Worm (Caenorhabditis elegans): Measurements from ENCODE around the gene Y54G9A.5.

Y54G9A.5 gene

DNA sequence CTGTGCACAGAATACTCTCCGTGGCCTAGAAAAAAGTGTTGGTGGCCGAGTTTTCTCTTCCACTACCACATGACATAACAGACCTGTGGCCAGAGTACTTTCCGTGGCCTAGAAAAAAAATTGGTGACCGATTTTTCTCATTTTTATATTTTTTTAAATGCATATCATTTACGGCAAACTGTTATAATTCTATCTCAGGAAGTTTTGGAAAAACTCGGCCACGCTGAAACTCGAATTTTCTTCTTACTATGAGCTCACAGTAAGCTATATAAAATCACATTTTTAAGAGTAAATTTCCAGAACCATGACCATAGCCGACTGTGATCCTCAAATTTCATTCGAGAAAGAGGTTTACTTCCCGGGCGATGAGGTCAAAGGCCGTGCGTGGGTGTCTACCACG lies 29.2 kb downstream of the Y54G9A.5 start, which contains the start of gene arrd-14:
Gene arrd-14, plus strand, starts transcription at position 301 of the 400 bp plus-strand sequence.
- TF ChIP-seq dmd-4 (tag; optimal IDR thresholded peaks at IDR 0.05) = no peak
- no peak for TF ChIP-seq nhr-129 (tag; optimal IDR thresholded peaks at IDR 0.05)
- no peak for TF ChIP-seq sem-4 (tag; optimal IDR thresholded peaks at IDR 0.05)
- TF ChIP-seq nhr-25 (tag; optimal IDR thresholded peaks at IDR 0.05) = no peak

ce11 chrII:13756232-13756631 lies 33.4 kb downstream of the Y54G9A.5 start:
- TF ChIP-seq nhr-6 (tag; optimal IDR thresholded peaks at IDR 0.05) = no peak
- no peak for TF ChIP-seq ztf-4 (tag; optimal IDR thresholded peaks at IDR 0.05)
- no peak for TF ChIP-seq ceh-82 (tag; optimal IDR thresholded peaks at IDR 0.05)
- TF ChIP-seq nhr-25 (tag; optimal IDR thresholded peaks at IDR 0.05) = peak; percentile 20
- peak; percentile 35 for TF ChIP-seq zag-1 (tag; optimal IDR thresholded peaks at IDR 0.05)
- no peak for TF ChIP-seq aly-2 (tag; optimal IDR thresholded peaks at IDR 0.05)
- TF ChIP-seq nhr-129 (tag; optimal IDR thresholded peaks at IDR 0.05) = no peak
- no peak for TF ChIP-seq snpc-4 (tag; optimal IDR thresholded peaks at IDR 0.05)
- no peak for TF ChIP-seq lin-11 (tag; optimal IDR thresholded peaks at IDR 0.05)
- TF ChIP-seq lin-39 (tag; optimal IDR thresholded peaks at IDR 0.05) = no peak
- no peak for TF ChIP-seq nhr-12 (tag; optimal IDR thresholded peaks at IDR 0.05)
- TF ChIP-seq nhr-23 (tag; optimal IDR thresholded peaks at IDR 0.05) = no peak
- TF ChIP-seq ztf-11 (tag; optimal IDR thresholded peaks at IDR 0.05) = no peak
- TF ChIP-seq ZK546.5 (tag; optimal IDR thresholded peaks at IDR 0.05) = no peak
- TF ChIP-seq elt-3 (tag; optimal IDR thresholded peaks at IDR 0.05) = no peak
- TF ChIP-seq nhr-237 (tag; optimal IDR thresholded peaks at IDR 0.05) = no peak
- no peak for TF ChIP-seq crh-2 (tag; optimal IDR thresholded peaks at IDR 0.05)
- TF ChIP-seq mdl-1 (tag; optimal IDR thresholded peaks at IDR 0.05) = no peak
- no peak for TF ChIP-seq Y55F3AM.14 (GFP tag; optimal IDR thresholded peaks at IDR 0.05)
- TF ChIP-seq ama-1 (optimal IDR thresholded peaks at IDR 0.05) = no peak
- TF ChIP-seq blmp-1 (tag; optimal IDR thresholded peaks at IDR 0.05; ENCODE audit: insufficient read depth) = no peak
- peak; percentile 46 for TF ChIP-seq C34F6.9 (tag; optimal IDR thresholded peaks at IDR 0.05)
- no peak for TF ChIP-seq sma-3 (GFP tag; optimal IDR thresholded peaks at IDR 0.05)
- TF ChIP-seq nhr-77 (tag; optimal IDR thresholded peaks at IDR 0.05) = no peak
- no peak for TF ChIP-seq ztf-1 (GFP tag; conservative IDR thresholded peaks at IDR 0.05)
- TF ChIP-seq elt-1 (tag; optimal IDR thresholded peaks at IDR 0.05) = no peak
- TF ChIP-seq lsy-2 (tag; optimal IDR thresholded peaks at IDR 0.05) = peak in 1 of 2 experiments; percentile 38
- no peak for TF ChIP-seq egl-27 (tag; optimal IDR thresholded peaks at IDR 0.05)
- TF ChIP-seq sma-9 (GFP tag; optimal IDR thresholded peaks at IDR 0.05) = peak; percentile 1
- no peak for TF ChIP-seq sma-9 (tag; optimal IDR thresholded peaks at IDR 0.05)
- TF ChIP-seq fos-1 (tag; optimal IDR thresholded peaks at IDR 0.05) = no peak
- no peak for TF ChIP-seq mab-5 (tag; optimal IDR thresholded peaks at IDR 0.05)
- peak; percentile 35 for TF ChIP-seq unc-55 (GFP tag; optimal IDR thresholded peaks at IDR 0.05)
- TF ChIP-seq sem-4 (tag; optimal IDR thresholded peaks at IDR 0.05) = peak; percentile 7
- TF ChIP-seq nhr-10 (tag; optimal IDR thresholded peaks at IDR 0.05) = no peak
- no peak for TF ChIP-seq R02D3.7 (tag; optimal IDR thresholded peaks at IDR 0.05)
- no peak for TF ChIP-seq lin-13 (GFP tag; optimal IDR thresholded peaks at IDR 0.05)
- no peak for TF ChIP-seq peb-1 (tag; optimal IDR thresholded peaks at IDR 0.05)
- TF ChIP-seq F13H6.1 (tag; optimal IDR thresholded peaks at IDR 0.05) = no peak
- no peak for TF ChIP-seq nhr-21 (tag; optimal IDR thresholded peaks at IDR 0.05)
- TF ChIP-seq unc-62 (GFP tag; optimal IDR thresholded peaks at IDR 0.05) = no peak

ce11 chrII:13758108-13758507 lies 35.3 kb downstream of the Y54G9A.5 start, which contains the start of gene arrd-13:
TSS of gene arrd-13 (plus strand) at chrII:13758408.
- no peak for TF ChIP-seq nhr-25 (tag; optimal IDR thresholded peaks at IDR 0.05)
- no peak for TF ChIP-seq egl-27 (tag; optimal IDR thresholded peaks at IDR 0.05)
- no peak for TF ChIP-seq unc-62 (GFP tag; optimal IDR thresholded peaks at IDR 0.05)
- TF ChIP-seq peb-1 (tag; optimal IDR thresholded peaks at IDR 0.05) = no peak
- no peak for TF ChIP-seq mab-5 (tag; optimal IDR thresholded peaks at IDR 0.05)
- no peak for TF ChIP-seq elt-3 (tag; optimal IDR thresholded peaks at IDR 0.05)
- TF ChIP-seq nhr-11 (tag; optimal IDR thresholded peaks at IDR 0.05) = no peak
- no peak for TF ChIP-seq nhr-129 (tag; optimal IDR thresholded peaks at IDR 0.05)
- no peak for TF ChIP-seq ztf-11 (tag; optimal IDR thresholded peaks at IDR 0.05)
- no peak for TF ChIP-seq nhr-23 (tag; optimal IDR thresholded peaks at IDR 0.05)
- TF ChIP-seq ceh-82 (tag; optimal IDR thresholded peaks at IDR 0.05) = no peak
- no peak for TF ChIP-seq C34F6.9 (tag; optimal IDR thresholded peaks at IDR 0.05)
- no peak for TF ChIP-seq ztf-4 (tag; optimal IDR thresholded peaks at IDR 0.05)
- no peak for TF ChIP-seq gmeb-1 (tag; optimal IDR thresholded peaks at IDR 0.05)
- no peak for TF ChIP-seq nhr-237 (tag; optimal IDR thresholded peaks at IDR 0.05)
- TF ChIP-seq lin-39 (tag; optimal IDR thresholded peaks at IDR 0.05) = no peak
- TF ChIP-seq sma-9 (GFP tag; optimal IDR thresholded peaks at IDR 0.05) = no peak
- no peak for TF ChIP-seq sma-9 (tag; optimal IDR thresholded peaks at IDR 0.05)
